Worm (Caenorhabditis elegans) whole organism, L1 larva: ENCODE results near the gene nspb-5.

Experiments
- Y116A8C.19 ChIP-seq: sonication (generic microtip); optimal IDR thresholded peaks from 2 replicates; lab custom pipeline; 2016; ENCODE audit warnings: missing compliant biosample characterization, missing genetic modification characterization, borderline replicate concordance
- alr-1 ChIP-seq: fragments of 200-800 bp; sonication (Bioruptor generic); optimal IDR thresholded peaks from 2 replicates; lab custom pipeline; 2018; ENCODE audit warnings: borderline replicate concordance, mild to moderate bottlenecking, missing genetic modification characterization, missing compliant biosample characterization
- aly-2 ChIP-seq: fragments of 150-350 bp; optimal IDR thresholded peaks from 2 replicates; lab custom pipeline; 2014; ENCODE audit warnings: missing biosample characterization, missing genetic modification characterization
- blmp-1 ChIP-seq: fragments of 150-350 bp; optimal IDR thresholded peaks from 2 replicates; lab custom pipeline; 2014; ENCODE audit warnings: missing biosample characterization, missing genetic modification characterization
- ceh-63 ChIP-seq: fragments of 200-800 bp; sonication (Bioruptor generic); optimal IDR thresholded peaks from 2 replicates; lab custom pipeline; 2018; ENCODE audit warnings: mild to moderate bottlenecking, missing genetic modification characterization, missing compliant biosample characterization
- ceh-8 ChIP-seq: fragments of 200-800 bp; sonication (Bioruptor generic); optimal IDR thresholded peaks from 2 replicates; lab custom pipeline; 2018; ENCODE audit warnings: mild to moderate bottlenecking, missing genetic modification characterization, moderate library complexity, missing compliant biosample characterization
- ceh-82 ChIP-seq, 3 experiments: fragments of 150-350 bp in 1 of 3; sonication (generic microtip) in 2 of 3; optimal IDR thresholded peaks; 2 replicates each; lab custom pipeline; 2014 to 2017; ENCODE audit warnings: missing biosample characterization in 3 of 3, missing genetic modification characterization in 3 of 3
- ceh-90 ChIP-seq: sonication (generic microtip); optimal IDR thresholded peaks from 2 replicates; lab custom pipeline; 2016; ENCODE audit warnings: missing genetic modification characterization, missing compliant biosample characterization
- ces-1 ChIP-seq: fragments of 150-350 bp; optimal IDR thresholded peaks from 2 replicates; lab custom pipeline; 2014; ENCODE audit warnings: missing biosample characterization, missing genetic modification reagents, missing genetic modification characterization
- dpl-1 ChIP-seq, 3 experiments: fragments of 150-350 bp in 2 of 3; sonication (generic microtip) in 1 of 3; optimal IDR thresholded peaks; 2 replicates each; lab custom pipeline; 2014 to 2017; ENCODE audit warnings: missing biosample characterization in 3 of 3, missing genetic modification characterization in 3 of 3, missing genetic modification reagents in 3 of 3
- dsc-1 ChIP-seq: sonication (generic microtip); optimal IDR thresholded peaks from 2 replicates; lab custom pipeline; 2016; ENCODE audit warnings: mild to moderate bottlenecking, missing genetic modification characterization, missing compliant biosample characterization
- egl-27 ChIP-seq, 2 experiments: fragments of 150-350 bp in 1 of 2; sonication (generic microtip); optimal IDR thresholded peaks; 3 replicates each; lab custom pipeline; 2017 to 2018; ENCODE audit warnings: missing biosample characterization in 2 of 2, missing genetic modification characterization in 2 of 2, missing genetic modification reagents in 2 of 2
- elt-2 ChIP-seq: sonication (generic microtip); optimal IDR thresholded peaks from 2 replicates; lab custom pipeline; 2016; ENCODE audit warnings: missing genetic modification characterization, mild to moderate bottlenecking, inconsistent platforms, missing compliant biosample characterization, missing genetic modification reagents
- fkh-10 ChIP-seq: sonication (generic microtip); optimal IDR thresholded peaks from 2 replicates; lab custom pipeline; 2017; ENCODE audit warnings: missing biosample characterization, missing genetic modification reagents, missing genetic modification characterization
- fos-1 ChIP-seq: fragments of 150-350 bp; optimal IDR thresholded peaks from 2 replicates; lab custom pipeline; 2014; ENCODE audit warnings: missing biosample characterization, missing genetic modification characterization
- hlh-17 ChIP-seq: fragments of 200-800 bp; sonication (Bioruptor generic); optimal IDR thresholded peaks from 2 replicates; lab custom pipeline; 2018; ENCODE audit warnings: missing genetic modification characterization, mild to moderate bottlenecking, missing compliant biosample characterization, moderate library complexity, borderline replicate concordance
- hlh-4 ChIP-seq: sonication (generic microtip); optimal IDR thresholded peaks from 2 replicates; lab custom pipeline; 2016; ENCODE audit warnings: mild to moderate bottlenecking, missing genetic modification characterization, missing compliant biosample characterization
- irx-1 ChIP-seq: sonication (generic microtip); optimal IDR thresholded peaks from 2 replicates; lab custom pipeline; 2016; ENCODE audit warnings: missing genetic modification characterization, missing compliant biosample characterization
- jun-1 ChIP-seq: fragments of 150-350 bp; optimal IDR thresholded peaks from 2 replicates; lab custom pipeline; 2014; ENCODE audit warnings: missing biosample characterization, missing genetic modification reagents, missing genetic modification characterization
- lin-13 ChIP-seq: fragments of 150-350 bp; optimal IDR thresholded peaks from 2 replicates; lab custom pipeline; 2014; ENCODE audit warnings: missing biosample characterization, missing genetic modification reagents, missing genetic modification characterization
- lin-14 ChIP-seq: fragments of 200-800 bp; sonication (Bioruptor generic); optimal IDR thresholded peaks from 2 replicates; lab custom pipeline; 2018; ENCODE audit warnings: mild to moderate bottlenecking, missing genetic modification characterization, moderate library complexity, missing compliant biosample characterization
- lin-15B ChIP-seq: fragments of 150-350 bp; sonication (generic microtip); optimal IDR thresholded peaks from 3 replicates; lab custom pipeline; 2014; ENCODE audit warnings: missing biosample characterization, missing genetic modification characterization
- mab-9 ChIP-seq: fragments of 200-800 bp; sonication (Bioruptor generic); IDR thresholded peaks from 2 replicates; pipeline ENCODE4 v1.3.6; 2022; ENCODE audit warnings: missing genetic modification reagents, missing genetic modification characterization, missing compliant biosample characterization
- mdl-1 ChIP-seq, 2 experiments: fragments of 150-350 bp; optimal IDR thresholded peaks; 2 replicates each; lab custom pipeline; 2014 to 2017; ENCODE audit warnings: missing biosample characterization in 2 of 2, missing genetic modification characterization in 2 of 2, inconsistent platforms in 1 of 2
- nhr-11 ChIP-seq: fragments of 150-350 bp; optimal IDR thresholded peaks from 2 replicates; lab custom pipeline; 2014; ENCODE audit warnings: missing biosample characterization, missing genetic modification characterization
- nhr-12 ChIP-seq: sonication (generic microtip); optimal IDR thresholded peaks from 2 replicates; lab custom pipeline; 2017; ENCODE audit warnings: missing biosample characterization, missing genetic modification characterization
- nhr-47 ChIP-seq: sonication (generic microtip); optimal IDR thresholded peaks from 2 replicates; lab custom pipeline; 2016; ENCODE audit warnings: mild to moderate bottlenecking, missing genetic modification characterization, moderate library complexity, missing compliant biosample characterization
- nhr-77 ChIP-seq: fragments of 150-350 bp; optimal IDR thresholded peaks from 2 replicates; lab custom pipeline; 2014; ENCODE audit warnings: missing biosample characterization, missing genetic modification characterization
- nhr-90 ChIP-seq: sonication (generic microtip); optimal IDR thresholded peaks from 2 replicates; lab custom pipeline; 2016; ENCODE audit warnings: mild to moderate bottlenecking, missing genetic modification characterization, missing compliant biosample characterization; ENCODE audit not compliant: poor library complexity
- pag-3 ChIP-seq: sonication (generic microtip); optimal IDR thresholded peaks from 2 replicates; lab custom pipeline; 2017; ENCODE audit warnings: missing genetic modification characterization, mild to moderate bottlenecking, missing compliant biosample characterization, antibody characterized with exemption, borderline replicate concordance; ENCODE audit not compliant: insufficient read depth
- pqm-1 ChIP-seq: sonication (generic microtip); optimal IDR thresholded peaks from 3 replicates; lab custom pipeline; 2017; ENCODE audit warnings: missing biosample characterization, missing genetic modification characterization
- rnt-1 ChIP-seq: sonication (generic microtip); optimal IDR thresholded peaks from 2 replicates; lab custom pipeline; 2016; ENCODE audit warnings: mild to moderate bottlenecking, missing genetic modification characterization, moderate library complexity, missing compliant biosample characterization
- snpc-4 ChIP-seq: fragments of 150-350 bp; optimal IDR thresholded peaks from 2 replicates; lab custom pipeline; 2014; ENCODE audit warnings: missing biosample characterization, missing genetic modification characterization
- snu-23 ChIP-seq: sonication (generic microtip); optimal IDR thresholded peaks from 2 replicates; lab custom pipeline; 2016; ENCODE audit warnings: missing genetic modification characterization, missing compliant biosample characterization
- sox-4 ChIP-seq: sonication (generic microtip); optimal IDR thresholded peaks from 2 replicates; lab custom pipeline; 2016; ENCODE audit warnings: missing genetic modification characterization, missing compliant biosample characterization
- unc-130 ChIP-seq: fragments of 150-350 bp; optimal IDR thresholded peaks from 2 replicates; lab custom pipeline; 2017; ENCODE audit warnings: missing biosample characterization, missing genetic modification characterization, inconsistent platforms
- unc-98 ChIP-seq: fragments of 200-800 bp; sonication (Bioruptor generic); IDR thresholded peaks from 2 replicates; pipeline ENCODE4 v1.3.6; 2022; ENCODE audit warnings: missing genetic modification characterization, missing compliant biosample characterization
- vab-15 ChIP-seq: sonication (generic microtip); optimal IDR thresholded peaks from 2 replicates; lab custom pipeline; 2017; ENCODE audit warnings: missing genotype, mild to moderate bottlenecking, missing genetic modification characterization, missing compliant biosample characterization
- zag-1 ChIP-seq: fragments of 150-350 bp; optimal IDR thresholded peaks from 2 replicates; lab custom pipeline; 2014; ENCODE audit warnings: missing biosample characterization, missing genetic modification characterization
- zip-4 ChIP-seq: fragments of 200-800 bp; sonication (Bioruptor generic); optimal IDR thresholded peaks from 2 replicates; lab custom pipeline; 2018; ENCODE audit warnings: mild to moderate bottlenecking, missing genetic modification characterization, moderate library complexity, missing compliant biosample characterization

Gene nspb-5

ce11 chrIV:6556624-6557368 is 42.0 kb upstream of the nspb-5 start, which contains the start of gene try-3 (continued):
- TF ChIP-seq unc-130 (tag; lab: Kevin White, UChicago) (peak; percentile 51), nhr-11 (tag; lab: Kevin White, UChicago) (no peak), nhr-12 (no peak), Y116A8C.19 (tag; lab: Kevin White, UChicago) (no peak), snpc-4 (tag; lab: Kevin White, UChicago) (no peak), egl-27 (tag; optimal IDR thresholded peaks at IDR 0.05; lab: Kevin White, UChicago) (no peak), nhr-47 (tag; lab: Kevin White, UChicago) (peak; percentile 75), ceh-82 (tag; optimal IDR thresholded peaks at IDR 0.05; lab: Kevin White, UChicago) (peak; percentile 30 to 70 (median 35)), zip-4 (GFP tag; lab: Kevin White, UChicago) (peak; percentile 6), fos-1 (no peak), pag-3 (tag; lab: Kevin White, UChicago) (no peak), lin-13 (GFP tag; lab: Kevin White, UChicago) (peak; percentile 73), lin-14 (peak; percentile 78), nhr-77 (tag; lab: Kevin White, UChicago) (peak; percentile 62), ces-1 (GFP tag; lab: Kevin White, UChicago) (no peak), sox-4 (tag; lab: Kevin White, UChicago) (no peak), pqm-1 (tag; lab: Kevin White, UChicago) (no peak), hlh-17 (GFP tag; lab: Kevin White, UChicago) (no peak), mab-9 (GFP tag; lab: Robert Waterston, UW) (peak; percentile 37; the same call in 1 of the 2 replicates), fkh-10 (GFP tag; lab: Kevin White, UChicago) (peak; percentile 43), elt-2 (tag; lab: Kevin White, UChicago) (peak; percentile 5), ceh-63 (GFP tag; lab: Kevin White, UChicago) (no peak), alr-1 (no peak), aly-2 (tag; lab: Kevin White, UChicago) (no peak), irx-1 (peak; percentile 35), lin-15B (tag; lab: Kevin White, UChicago) (peak; percentile 29), hlh-4 (tag; lab: Kevin White, UChicago) (no peak), nhr-90 (tag; lab: Kevin White, UChicago) (peak; percentile 59), ceh-90 (no peak), snu-23 (GFP tag; lab: Kevin White, UChicago) (peak; percentile 85), jun-1 (tag; lab: Kevin White, UChicago) (no peak), mdl-1 (tag; optimal IDR thresholded peaks at IDR 0.05; lab: Kevin White, UChicago) (peak in 1 of 2 experiments; percentile 40)

ce11 chrIV:6560434-6560833 is 38.4 kb upstream of the nspb-5 start, which contains the start of gene best-9:
Gene best-9 (plus strand): TSS chrIV:6560734.
- TF ChIP-seq ceh-8 (GFP tag; lab: Kevin White, UChicago) = no peak
- no peak for TF ChIP-seq rnt-1
- no peak for TF ChIP-seq vab-15 (tag; lab: Kevin White, UChicago)
- no peak for TF ChIP-seq ceh-82 (tag; optimal IDR thresholded peaks at IDR 0.05; lab: Kevin White, UChicago)
- TF ChIP-seq alr-1 = no peak
- no peak for TF ChIP-seq unc-130 (tag; lab: Kevin White, UChicago)
- no peak for TF ChIP-seq zag-1 (tag; lab: Kevin White, UChicago)
- TF ChIP-seq Y116A8C.19 (tag; lab: Kevin White, UChicago) = no peak
- TF ChIP-seq aly-2 (tag; lab: Kevin White, UChicago) = no peak
- no peak for TF ChIP-seq dpl-1 (GFP tag; optimal IDR thresholded peaks at IDR 0.05; lab: Kevin White, UChicago)
- TF ChIP-seq nhr-47 (tag; lab: Kevin White, UChicago) = no peak
- no peak for TF ChIP-seq blmp-1 (tag; lab: Kevin White, UChicago)
- no peak for TF ChIP-seq lin-15B (tag; lab: Kevin White, UChicago)
- TF ChIP-seq dsc-1 (tag; lab: Kevin White, UChicago) = no peak
- TF ChIP-seq fkh-10 (GFP tag; lab: Kevin White, UChicago) = no peak
- no peak for TF ChIP-seq unc-98 (GFP tag; lab: Robert Waterston, UW)
